Worm (Caenorhabditis elegans) whole organism, mixed stage, embryonic: Measurements from ENCODE around the gene srh-240.

Experiments used
- M03D4.4 ChIP-seq: sonication (generic microtip); optimal IDR thresholded peaks from 2 replicates; lab custom pipeline; 2017; ENCODE audit warnings: mild to moderate bottlenecking, missing genetic modification characterization, missing compliant biosample characterization
- unc-62 ChIP-seq: fragments of 150-350 bp; optimal IDR thresholded peaks from 2 replicates; lab custom pipeline; 2014; ENCODE audit warnings: missing biosample characterization, missing genetic modification reagents, missing genetic modification characterization
- ztf-11 ChIP-seq: fragments of 150-350 bp; optimal IDR thresholded peaks from 2 replicates; lab custom pipeline; 2014; ENCODE audit warnings: missing biosample characterization, missing genetic modification characterization

DNA sequence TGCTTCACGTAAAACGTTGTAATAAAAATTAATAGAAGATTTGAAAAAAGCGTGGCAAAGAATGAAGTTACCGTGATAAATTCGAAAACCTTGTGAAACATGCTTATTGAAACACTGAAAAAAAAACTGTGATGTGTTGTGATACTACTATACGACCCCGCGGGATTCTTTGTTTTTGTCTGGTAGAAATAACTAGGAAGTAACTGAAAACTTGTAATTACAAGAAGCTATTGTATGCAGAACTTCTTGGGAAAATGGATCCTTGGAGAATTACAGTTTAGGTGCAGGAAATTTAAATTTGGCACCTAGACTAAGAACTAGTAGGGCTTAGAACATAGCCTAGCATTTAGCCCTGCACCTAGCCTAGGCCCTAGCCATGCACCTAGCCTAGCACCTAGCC is 14.8 kb downstream of the srh-240 start, which contains the start of gene str-39:
- TF ChIP-seq M03D4.4 (tag; lab: Kevin White, UChicago) (no peak), unc-62 (GFP tag; lab: Kevin White, UChicago) (no peak), ztf-11 (no peak)
